Fruit fly (Drosophila melanogaster) whole organism, wandering third instar larva: Measurements from ENCODE around the gene Tango1.
A peak's percentile ranks its signal among the peaks of the same experiment; 100 is the strongest.

Source experiments
- Abd-B ChIP-seq: fragments of >200 bp; optimal IDR thresholded peaks from 2 replicates; lab custom pipeline; 2017; ENCODE audit warnings: missing biosample characterization, missing genetic modification characterization
- CG32264 ChIP-seq: fragments of 200-800 bp; sonication (Bioruptor generic); optimal IDR thresholded peaks from 2 replicates; lab custom pipeline; 2016; ENCODE audit warnings: missing biosample characterization, missing genetic modification characterization
- CG9705 ChIP-seq: fragments of 200-800 bp; sonication (Bioruptor generic); optimal IDR thresholded peaks from 2 replicates; lab custom pipeline; 2018; ENCODE audit warnings: missing biosample characterization, mild to moderate bottlenecking, missing genetic modification characterization
- CrebA ChIP-seq: fragments of 200-800 bp; sonication (Bioruptor generic); optimal IDR thresholded peaks from 2 replicates; lab custom pipeline; 2016; ENCODE audit warnings: missing biosample characterization, mild to moderate bottlenecking, missing genetic modification characterization, borderline replicate concordance
- Dfd ChIP-seq: fragments of >200 bp; optimal IDR thresholded peaks from 2 replicates; lab custom pipeline; 2017; ENCODE audit warnings: missing biosample characterization, missing genetic modification characterization
- Dif ChIP-seq: fragments of 200-275, 200-300 bp; sonication (Bioruptor generic); optimal IDR thresholded peaks from 2 replicates; lab custom pipeline; 2018; ENCODE audit warnings: missing biosample characterization, missing genetic modification characterization; ENCODE audit not compliant: partially characterized antibody
- GATAd ChIP-seq: sonication (Bioruptor generic); optimal IDR thresholded peaks from 2 replicates; lab custom pipeline; 2016; ENCODE audit warnings: missing biosample characterization, missing genetic modification characterization
- HLH106 ChIP-seq: fragments of 200-800 bp; optimal IDR thresholded peaks from 3 replicates; lab custom pipeline; 2019; ENCODE audit warnings: missing biosample characterization, mild to moderate bottlenecking, missing genetic modification characterization, moderate library complexity
- Hnf4 ChIP-seq: fragments of 200-800 bp; sonication (Bioruptor generic); optimal IDR thresholded peaks from 2 replicates; lab custom pipeline; 2016; ENCODE audit warnings: missing biosample characterization, mild to moderate bottlenecking, missing genetic modification characterization
- Hr78 ChIP-seq: fragments of >200 bp; optimal IDR thresholded peaks from 2 replicates; lab custom pipeline; 2017; ENCODE audit warnings: missing biosample characterization, missing genetic modification characterization
- Hr83 ChIP-seq: fragments of 200-300 bp; sonication (Bioruptor generic); optimal IDR thresholded peaks from 2 replicates; lab custom pipeline; 2016; ENCODE audit warnings: missing biosample characterization, mild to moderate bottlenecking, missing genetic modification characterization, moderate library complexity; ENCODE audit not compliant: poor library complexity, severe bottlenecking
- Jra ChIP-seq: sonication (Bioruptor generic); optimal IDR thresholded peaks from 2 replicates; lab custom pipeline; 2016; ENCODE audit warnings: missing biosample characterization, missing genetic modification characterization
- Mio ChIP-seq: sonication (Bioruptor generic); optimal IDR thresholded peaks from 2 replicates; lab custom pipeline; 2016; ENCODE audit warnings: missing biosample characterization, missing genetic modification characterization
- Myc ChIP-seq: fragments of >200 bp; optimal IDR thresholded peaks from 2 replicates; lab custom pipeline; 2017
- N ChIP-seq: fragments of >200 bp; optimal IDR thresholded peaks from 2 replicates; lab custom pipeline; 2018; ENCODE audit warnings: missing biosample characterization, missing external identifiers, missing genetic modification characterization
- OdsH ChIP-seq: fragments of 200-800 bp; sonication (Bioruptor generic); optimal IDR thresholded peaks from 2 replicates; lab custom pipeline; 2016; ENCODE audit warnings: missing biosample characterization, mild to moderate bottlenecking, missing genetic modification characterization
- Rel ChIP-seq, 2 experiments: fragments of 200-800 bp; sonication (Bioruptor generic) in 1 of 2; optimal IDR thresholded peaks; 2 replicates in 1 of 2; 3 replicates in 1 of 2; lab custom pipeline; 2016 to 2019; ENCODE audit warnings: mild to moderate bottlenecking in 2 of 2, missing biosample characterization in 2 of 2, missing genetic modification characterization in 2 of 2, moderate library complexity in 1 of 2
- Sp1 ChIP-seq: fragments of 200-800 bp; sonication (Bioruptor generic); optimal IDR thresholded peaks from 3 replicates; lab custom pipeline; 2019; ENCODE audit warnings: missing biosample characterization, mild to moderate bottlenecking, missing genetic modification characterization, moderate library complexity
- Vsx2 ChIP-seq: fragments of 200-300, 225-300 bp; sonication (Bioruptor generic); optimal IDR thresholded peaks from 2 replicates; lab custom pipeline; 2018; ENCODE audit warnings: missing biosample characterization, missing genetic modification characterization; ENCODE audit not compliant: partially characterized antibody
- br ChIP-seq: fragments of 200-800 bp; sonication (Bioruptor generic); optimal IDR thresholded peaks from 2 replicates; lab custom pipeline; 2016; ENCODE audit warnings: missing biosample characterization, missing genetic modification characterization
- brk ChIP-seq: fragments of 200-800 bp; sonication (Bioruptor generic); optimal IDR thresholded peaks from 2 replicates; lab custom pipeline; 2016; ENCODE audit warnings: missing biosample characterization, mild to moderate bottlenecking, missing genetic modification characterization
- dl ChIP-seq, 2 experiments: fragments of 175-275, 200-275 bp in 1 of 2; fragments of 200-275 bp in 1 of 2; sonication (Bioruptor generic); optimal IDR thresholded peaks; lab custom pipeline; 2018; ENCODE audit warnings: mild to moderate bottlenecking in 2 of 2, missing biosample characterization in 2 of 2, missing genetic modification characterization in 2 of 2, moderate library complexity in 2 of 2; ENCODE audit not compliant: partially characterized antibody in 2 of 2, insufficient read depth in 1 of 2
- dmrt93B ChIP-seq: fragments of 200-800 bp; sonication (Bioruptor generic); optimal IDR thresholded peaks from 2 replicates; lab custom pipeline; 2018; ENCODE audit warnings: missing biosample characterization, mild to moderate bottlenecking, missing genetic modification characterization
- dsf ChIP-seq: sonication (Bioruptor generic); optimal IDR thresholded peaks from 2 replicates; lab custom pipeline; 2016; ENCODE audit warnings: missing biosample characterization, missing genetic modification characterization, borderline replicate concordance
- ey ChIP-seq: fragments of 200-800 bp; sonication (Bioruptor generic); optimal IDR thresholded peaks from 2 replicates; lab custom pipeline; 2016; ENCODE audit warnings: missing biosample characterization, missing genetic modification characterization
- foxo ChIP-seq, 2 experiments: fragments of 200-800 bp; sonication (Bioruptor generic); optimal IDR thresholded peaks; 2 replicates in 1 of 2; 3 replicates in 1 of 2; lab custom pipeline; 2016 to 2017; ENCODE audit warnings: missing biosample characterization in 2 of 2, missing genetic modification characterization in 2 of 2
- fru ChIP-seq: fragments of 200-800 bp; sonication (Bioruptor generic); optimal IDR thresholded peaks from 3 replicates; lab custom pipeline; 2016; ENCODE audit warnings: missing biosample characterization, mild to moderate bottlenecking, missing genetic modification characterization
- h ChIP-seq: fragments of 200-800 bp; sonication (Bioruptor generic); optimal IDR thresholded peaks from 3 replicates; lab custom pipeline; 2016; ENCODE audit warnings: missing biosample characterization, mild to moderate bottlenecking, missing genetic modification characterization
- jim ChIP-seq: fragments of 175-275, 200-325 bp; sonication (Bioruptor generic); optimal IDR thresholded peaks from 2 replicates; lab custom pipeline; 2016; ENCODE audit warnings: missing biosample characterization, mild to moderate bottlenecking, missing genetic modification characterization
- lola ChIP-seq: fragments of >200 bp; optimal IDR thresholded peaks from 2 replicates; lab custom pipeline; 2017; ENCODE audit warnings: missing biosample characterization, missing genetic modification characterization
- pan ChIP-seq: fragments of >200 bp; optimal IDR thresholded peaks from 2 replicates; lab custom pipeline; 2017
- psq ChIP-seq: fragments of 200-800 bp; sonication (Bioruptor generic); optimal IDR thresholded peaks from 3 replicates; lab custom pipeline; 2017; ENCODE audit warnings: missing biosample characterization, mild to moderate bottlenecking, missing genetic modification characterization, moderate library complexity
- rgr ChIP-seq: fragments of 200-800 bp; sonication (Bioruptor generic); optimal IDR thresholded peaks from 3 replicates; lab custom pipeline; 2016; ENCODE audit warnings: missing biosample characterization, mild to moderate bottlenecking, missing genetic modification characterization
- sage ChIP-seq: fragments of 200-800 bp; sonication (Bioruptor generic); optimal IDR thresholded peaks from 2 replicates; lab custom pipeline; 2016; ENCODE audit warnings: missing biosample characterization, mild to moderate bottlenecking, missing genetic modification characterization
- sv ChIP-seq: fragments of 200-800 bp; sonication (Bioruptor generic); optimal IDR thresholded peaks from 3 replicates; lab custom pipeline; 2016; ENCODE audit warnings: missing biosample characterization, missing genetic modification characterization
- tai ChIP-seq: sonication (Bioruptor generic); optimal IDR thresholded peaks from 2 replicates; lab custom pipeline; 2016; ENCODE audit warnings: missing biosample characterization, missing genetic modification characterization
- usp ChIP-seq: fragments of >200 bp; optimal IDR thresholded peaks from 2 replicates; lab custom pipeline; 2017; ENCODE audit warnings: missing biosample characterization, missing genetic modification characterization
- woc ChIP-seq: sonication (Bioruptor generic); optimal IDR thresholded peaks from 2 replicates; lab custom pipeline; 2016; ENCODE audit warnings: missing biosample characterization, mild to moderate bottlenecking, missing genetic modification characterization

Tango1 gene

dm6 chr2L:6647103-6647711, 2.0 kb upstream of the Tango1 start:
- TF ChIP-seq br (GFP tag; lab: Kevin White, UChicago) (peak; percentile 91), jim (GFP tag; lab: Kevin White, UChicago) (no peak), Vsx2 (no peak), rgr (peak; percentile 93), dl (GFP tag; optimal IDR thresholded peaks at IDR 0.05; lab: Kevin White, UChicago; ENCODE audit: insufficient read depth in 1 of 2, partially characterized antibody in 2 of 2) (peak in 1 of 2 experiments; percentile 4), dmrt93B (peak; percentile 64), ey (GFP tag; lab: Kevin White, UChicago) (peak; percentile 90), brk (GFP tag; lab: Kevin White, UChicago) (peak; percentile 56), HLH106 (peak; percentile 81), psq (GFP tag; lab: Kevin White, UChicago) (peak; percentile 94), CG32264 (peak; percentile 85), Hr78 (no peak), GATAd (GFP tag; lab: Kevin White, UChicago) (peak; percentile 28), dsf (GFP tag; lab: Kevin White, UChicago) (peak; percentile 62), fru (GFP tag; lab: Kevin White, UChicago) (peak; percentile 93), pan (lab: Kevin White, UChicago) (no peak), Jra (GFP tag; lab: Kevin White, UChicago) (peak; percentile 48), tai (GFP tag; lab: Kevin White, UChicago) (no peak), Myc (no peak), CG9705 (GFP tag; lab: Kevin White, UChicago) (peak; percentile 40), lola (no peak), OdsH (peak; percentile 88), Sp1 (GFP tag; lab: Kevin White, UChicago) (peak; percentile 85), Hnf4 (GFP tag; lab: Kevin White, UChicago) (peak; percentile 88), sage (GFP tag; lab: Kevin White, UChicago) (peak; percentile 68), CrebA (GFP tag; lab: Kevin White, UChicago) (no peak), N (GFP tag; lab: Kevin White, UChicago) (no peak), woc (GFP tag; lab: Kevin White, UChicago) (peak; percentile 76), Rel (GFP tag; optimal IDR thresholded peaks at IDR 0.05; lab: Kevin White, UChicago) (no peak), Rel (tag; optimal IDR thresholded peaks at IDR 0.05; lab: Kevin White, UChicago) (peak; percentile 97), foxo (GFP tag; optimal IDR thresholded peaks at IDR 0.05; lab: Kevin White, UChicago) (peak; percentile 42 to 93), h (peak; percentile 93), sv (GFP tag; lab: Kevin White, UChicago) (peak; percentile 95)

- TF ChIP-seq CG32264, result peak; percentile 72
- no peak for TF ChIP-seq Abd-B (GFP tag; lab: Kevin White, UChicago)
- TF ChIP-seq dl (GFP tag; optimal IDR thresholded peaks at IDR 0.05; lab: Kevin White, UChicago; ENCODE audit: insufficient read depth in 1 of 2, partially characterized antibody in 2 of 2), result no peak
- TF ChIP-seq OdsH, result peak; percentile 92
- TF ChIP-seq Dfd, result no peak
- TF ChIP-seq br (GFP tag; lab: Kevin White, UChicago), result peak; percentile 93
- no peak for TF ChIP-seq Myc
- TF ChIP-seq brk (GFP tag; lab: Kevin White, UChicago), result no peak
- TF ChIP-seq CG9705 (GFP tag; lab: Kevin White, UChicago), result peak; percentile 87
- peak; percentile 42 for TF ChIP-seq dsf (GFP tag; lab: Kevin White, UChicago)
- no peak for TF ChIP-seq N (GFP tag; lab: Kevin White, UChicago)
- no peak for TF ChIP-seq Vsx2
- TF ChIP-seq lola, result no peak
- no peak for TF ChIP-seq Dif (GFP tag; lab: Kevin White, UChicago)
- peak; percentile 72 for TF ChIP-seq Rel (GFP tag; optimal IDR thresholded peaks at IDR 0.05; lab: Kevin White, UChicago)
- TF ChIP-seq Rel (tag; optimal IDR thresholded peaks at IDR 0.05; lab: Kevin White, UChicago), result peak; percentile 69
- no peak for TF ChIP-seq dmrt93B
- TF ChIP-seq jim (GFP tag; lab: Kevin White, UChicago), result no peak
- peak; percentile 94 for TF ChIP-seq h
- no peak for TF ChIP-seq CrebA (GFP tag; lab: Kevin White, UChicago)
- TF ChIP-seq Sp1 (GFP tag; lab: Kevin White, UChicago), result peak; percentile 90
- TF ChIP-seq usp (GFP tag; lab: Kevin White, UChicago), result no peak
- peak; percentile 86 for TF ChIP-seq woc (GFP tag; lab: Kevin White, UChicago)
- TF ChIP-seq sage (GFP tag; lab: Kevin White, UChicago), result no peak
- TF ChIP-seq tai (GFP tag; lab: Kevin White, UChicago), result no peak
- TF ChIP-seq ey (GFP tag; lab: Kevin White, UChicago), result peak; percentile 90
- no peak for TF ChIP-seq Hnf4 (GFP tag; lab: Kevin White, UChicago)
- peak; percentile 93 for TF ChIP-seq fru (GFP tag; lab: Kevin White, UChicago)
- TF ChIP-seq Mio (GFP tag; lab: Kevin White, UChicago), result peak; percentile 35
- TF ChIP-seq pan (lab: Kevin White, UChicago), result no peak
- peak in 1 of 2 experiments; percentile 96 for TF ChIP-seq foxo (GFP tag; optimal IDR thresholded peaks at IDR 0.05; lab: Kevin White, UChicago)
- no peak for TF ChIP-seq Hr83 (GFP tag; lab: Kevin White, UChicago)
- peak; percentile 88 for TF ChIP-seq psq (GFP tag; lab: Kevin White, UChicago)
- TF ChIP-seq Hr78, result no peak
- TF ChIP-seq rgr, result peak; percentile 95
- TF ChIP-seq HLH106, result peak; percentile 93
- peak; percentile 57 for TF ChIP-seq Jra (GFP tag; lab: Kevin White, UChicago)
- peak; percentile 55 for TF ChIP-seq GATAd (GFP tag; lab: Kevin White, UChicago)
- peak; percentile 95 for TF ChIP-seq sv (GFP tag; lab: Kevin White, UChicago)
These were observed 992 bp upstream of the Tango1 start for dm6 chr2L:6648163-6648628.
